Worm (Caenorhabditis elegans) whole organism, early embryonic: ENCODE data around the gene trp-1.

Experiments
- B0310.2 ChIP-seq: sonication (generic microtip); optimal IDR thresholded peaks from 2 replicates; lab custom pipeline; 2016; ENCODE audit warnings: mild to moderate bottlenecking, missing genetic modification characterization, missing compliant biosample characterization
- F13C5.2 ChIP-seq: sonication (generic microtip); optimal IDR thresholded peaks from 2 replicates; lab custom pipeline; 2017; ENCODE audit warnings: mild to moderate bottlenecking, missing genetic modification characterization, inconsistent platforms, missing compliant biosample characterization
- aly-1 ChIP-seq: sonication (generic microtip); optimal IDR thresholded peaks from 2 replicates; lab custom pipeline; 2016; ENCODE audit warnings: missing genetic modification characterization, missing compliant biosample characterization
- ama-1 ChIP-seq: fragments of 150-350 bp; optimal IDR thresholded peaks from 2 replicates; lab custom pipeline; 2014
- ceh-13 ChIP-seq: fragments of 200-800 bp; sonication (Bioruptor generic); optimal IDR thresholded peaks from 2 replicates; lab custom pipeline; 2018; ENCODE audit warnings: mild to moderate bottlenecking, missing genetic modification characterization, missing compliant biosample characterization
- ceh-36 ChIP-seq: sonication (generic microtip); optimal IDR thresholded peaks from 2 replicates; lab custom pipeline; 2016; ENCODE audit warnings: missing genetic modification characterization, inconsistent platforms, missing compliant biosample characterization
- ets-7 ChIP-seq: sonication (generic microtip); optimal IDR thresholded peaks from 2 replicates; lab custom pipeline; 2016; ENCODE audit warnings: missing genotype, missing genetic modification characterization, missing compliant biosample characterization
- flt-1 ChIP-seq: fragments of 200-800 bp; sonication (Bioruptor generic); IDR thresholded peaks from 2 replicates; pipeline ENCODE4 v1.3.6; 2022; ENCODE audit warnings: missing genetic modification characterization, missing compliant biosample characterization
- hmbx-1 ChIP-seq: sonication (generic microtip); optimal IDR thresholded peaks from 2 replicates; lab custom pipeline; 2016; ENCODE audit warnings: mild to moderate bottlenecking, missing genetic modification characterization, missing compliant biosample characterization
- hmg-4 ChIP-seq: fragments of 200-800 bp; sonication (Bioruptor generic); optimal IDR thresholded peaks from 2 replicates; lab custom pipeline; 2018; ENCODE audit warnings: mild to moderate bottlenecking, missing genetic modification characterization, missing compliant biosample characterization
- hnd-1 ChIP-seq: sonication (generic microtip); optimal IDR thresholded peaks from 2 replicates; lab custom pipeline; 2016; ENCODE audit warnings: missing genetic modification characterization, missing compliant biosample characterization
- pes-1 ChIP-seq: fragments of 200-800 bp; sonication (Bioruptor generic); IDR thresholded peaks from 2 replicates; pipeline ENCODE4 v1.3.6; 2022; ENCODE audit warnings: missing genetic modification reagents, missing genetic modification characterization, missing compliant biosample characterization
- scrt-1 ChIP-seq: fragments of 200-800 bp; sonication (Bioruptor generic); IDR thresholded peaks from 2 replicates; pipeline ENCODE4 v1.3.6; 2022; ENCODE audit warnings: missing genetic modification characterization, missing compliant biosample characterization
- sea-1 ChIP-seq: fragments of 200-800 bp; sonication (Bioruptor generic); conservative IDR thresholded peaks from 2 replicates; pipeline ENCODE4 v1.3.6; 2022; ENCODE audit warnings: missing genetic modification characterization, missing compliant biosample characterization
- tbx-11 ChIP-seq: fragments of 200-800 bp; sonication (Bioruptor generic); IDR thresholded peaks from 2 replicates; pipeline ENCODE4 v1.3.6; 2022; ENCODE audit warnings: missing genetic modification characterization, missing compliant biosample characterization
- tbx-37 ChIP-seq: fragments of 200-800 bp; sonication (Bioruptor generic); conservative IDR thresholded peaks from 2 replicates; pipeline ENCODE4 v1.3.6; 2022; ENCODE audit warnings: missing genetic modification reagents, missing genetic modification characterization, missing compliant biosample characterization
- tra-4 ChIP-seq: sonication (generic microtip); optimal IDR thresholded peaks from 2 replicates; lab custom pipeline; 2017; ENCODE audit warnings: missing genetic modification characterization, missing compliant biosample characterization

The trp-1 gene

ce11 chrIII:8529002-8529401 is 5.9 kb upstream of the trp-1 start:
- no peak for TF ChIP-seq hnd-1 (tag; lab: Kevin White, UChicago)
- TF ChIP-seq tbx-11, result no peak
- peak; percentile 84 for TF ChIP-seq ama-1 (lab: Kevin White, UChicago)

- TF ChIP-seq ceh-13, result no peak
- no peak for TF ChIP-seq sea-1
- TF ChIP-seq tra-4 (tag; lab: Kevin White, UChicago), result no peak
- TF ChIP-seq B0310.2 (tag; lab: Kevin White, UChicago), result no peak
- no peak for TF ChIP-seq hnd-1 (tag; lab: Kevin White, UChicago)
- TF ChIP-seq hmg-4, result no peak
- no peak for TF ChIP-seq F13C5.2 (tag; lab: Kevin White, UChicago)
- no peak for TF ChIP-seq ets-7 (tag; lab: Kevin White, UChicago)
- no peak for TF ChIP-seq aly-1 (tag; lab: Kevin White, UChicago)
- no peak for TF ChIP-seq pes-1
- no peak for TF ChIP-seq hmbx-1 (tag; lab: Kevin White, UChicago)
- TF ChIP-seq ceh-36 (tag; lab: Kevin White, UChicago), result no peak
Observed at ce11 chrIII:8529772-8530171, 5.2 kb upstream of the trp-1 start, which contains the start of gene ZC21.10. Gene ZC21.10, plus strand, starts transcription at chrIII:8530072.

DNA sequence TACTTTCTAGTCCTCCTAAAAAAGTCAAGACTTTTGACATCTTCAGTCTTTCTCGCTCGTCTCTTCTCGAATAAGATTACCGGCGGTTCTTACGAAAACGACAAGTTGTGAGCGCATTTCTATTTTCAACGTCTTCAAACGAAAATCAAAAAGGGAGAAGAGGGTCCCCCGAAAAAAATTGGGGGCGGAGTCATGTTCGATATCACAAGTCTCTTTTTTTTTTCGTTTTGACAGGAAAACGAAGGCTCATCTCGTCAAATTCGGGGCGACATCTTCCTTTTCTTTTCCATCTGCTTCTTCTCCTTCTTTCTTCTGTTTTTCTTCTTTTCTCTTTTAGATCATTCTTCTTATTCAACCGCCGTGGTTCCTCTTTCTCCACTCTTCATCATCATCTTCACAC is 1.0 kb upstream of the trp-1 start:
- no peak for TF ChIP-seq tbx-11
- TF ChIP-seq aly-1 (tag; lab: Kevin White, UChicago), result no peak

ce11 chrIII:8535445-8535844 is 514 bp downstream of the trp-1 start:
- no peak for TF ChIP-seq tra-4 (tag; lab: Kevin White, UChicago)
- no peak for TF ChIP-seq flt-1 (GFP tag; lab: Robert Waterston, UW)
- no peak for TF ChIP-seq ceh-36 (tag; lab: Kevin White, UChicago)
- no peak for TF ChIP-seq pes-1
- TF ChIP-seq hmbx-1 (tag; lab: Kevin White, UChicago), result no peak
- no peak for TF ChIP-seq tbx-11
- TF ChIP-seq ets-7 (tag; lab: Kevin White, UChicago), result no peak
- no peak for TF ChIP-seq sea-1
- no peak for TF ChIP-seq aly-1 (tag; lab: Kevin White, UChicago)
- TF ChIP-seq hmg-4, result no peak
- no peak for TF ChIP-seq B0310.2 (tag; lab: Kevin White, UChicago)
- no peak for TF ChIP-seq F13C5.2 (tag; lab: Kevin White, UChicago)

ce11 chrIII:8545515-8545914 is 10.6 kb downstream of the trp-1 start, which contains the start of gene ZC21.6:
Gene ZC21.6, minus strand, starts transcription at chrIII:8545615.
- TF ChIP-seq F13C5.2 (tag; lab: Kevin White, UChicago), result no peak
- no peak for TF ChIP-seq flt-1 (GFP tag; lab: Robert Waterston, UW)
- no peak for TF ChIP-seq ets-7 (tag; lab: Kevin White, UChicago)
- no peak for TF ChIP-seq scrt-1 (GFP tag; lab: Robert Waterston, UW)
- TF ChIP-seq aly-1 (tag; lab: Kevin White, UChicago), result no peak
- TF ChIP-seq tra-4 (tag; lab: Kevin White, UChicago), result no peak
- TF ChIP-seq hmg-4, result no peak
- no peak for TF ChIP-seq tbx-37 (GFP tag; lab: Robert Waterston, UW)
- TF ChIP-seq hnd-1 (tag; lab: Kevin White, UChicago), result no peak
- no peak for TF ChIP-seq sea-1
- no peak for TF ChIP-seq B0310.2 (tag; lab: Kevin White, UChicago)
- TF ChIP-seq ceh-13, result no peak
- TF ChIP-seq ceh-36 (tag; lab: Kevin White, UChicago), result no peak
- no peak for TF ChIP-seq hmbx-1 (tag; lab: Kevin White, UChicago)
- TF ChIP-seq pes-1, result no peak
- TF ChIP-seq tbx-11, result no peak
- no peak for TF ChIP-seq ama-1 (lab: Kevin White, UChicago)

- TF ChIP-seq flt-1 (GFP tag; lab: Robert Waterston, UW) (no peak), hmg-4 (no peak), pes-1 (no peak), hmbx-1 (tag; lab: Kevin White, UChicago) (no peak), ets-7 (tag; lab: Kevin White, UChicago) (no peak), aly-1 (tag; lab: Kevin White, UChicago) (no peak), B0310.2 (tag; lab: Kevin White, UChicago) (no peak), ceh-13 (no peak), F13C5.2 (tag; lab: Kevin White, UChicago) (no peak), ceh-36 (tag; lab: Kevin White, UChicago) (no peak), hnd-1 (tag; lab: Kevin White, UChicago) (no peak), scrt-1 (GFP tag; lab: Robert Waterston, UW) (no peak), tra-4 (tag; lab: Kevin White, UChicago) (no peak), sea-1 (no peak)
Observed at ce11 chrIII:8551705-8552104, 16.8 kb downstream of the trp-1 start.

DNA sequence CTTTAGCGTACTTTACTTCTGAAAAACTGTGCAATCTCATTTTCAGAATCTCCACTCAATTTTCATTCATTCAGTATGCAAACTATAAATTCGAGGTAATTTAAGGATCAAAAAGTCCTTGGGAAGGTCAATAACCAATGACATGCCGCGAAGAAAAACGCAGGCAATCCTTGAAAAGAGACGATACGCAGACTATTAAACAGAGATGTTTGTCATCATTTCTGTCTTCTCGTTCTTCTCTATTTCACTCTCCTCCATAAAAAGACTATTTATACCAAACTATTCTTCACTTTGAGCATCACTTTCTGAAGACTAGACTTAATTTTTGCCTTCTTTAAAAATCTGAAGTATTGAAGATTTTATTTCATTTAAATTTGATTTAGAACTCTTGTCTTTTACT is 17.2 kb downstream of the trp-1 start, which contains the start of gene C02D5.4:
TSS of gene C02D5.4 (plus strand) at position 41 of the 400 bp plus-strand sequence.
- TF ChIP-seq hnd-1 (tag; lab: Kevin White, UChicago) (no peak), tra-4 (tag; lab: Kevin White, UChicago) (no peak), ceh-13 (no peak), ets-7 (tag; lab: Kevin White, UChicago) (no peak), flt-1 (GFP tag; lab: Robert Waterston, UW) (no peak), ama-1 (lab: Kevin White, UChicago) (no peak), scrt-1 (GFP tag; lab: Robert Waterston, UW) (no peak), F13C5.2 (tag; lab: Kevin White, UChicago) (no peak), hmbx-1 (tag; lab: Kevin White, UChicago) (no peak), ceh-36 (tag; lab: Kevin White, UChicago) (no peak), B0310.2 (tag; lab: Kevin White, UChicago) (no peak), pes-1 (no peak), sea-1 (no peak), aly-1 (tag; lab: Kevin White, UChicago) (no peak), tbx-37 (GFP tag; lab: Robert Waterston, UW) (no peak), hmg-4 (no peak), tbx-11 (no peak)

DNA sequence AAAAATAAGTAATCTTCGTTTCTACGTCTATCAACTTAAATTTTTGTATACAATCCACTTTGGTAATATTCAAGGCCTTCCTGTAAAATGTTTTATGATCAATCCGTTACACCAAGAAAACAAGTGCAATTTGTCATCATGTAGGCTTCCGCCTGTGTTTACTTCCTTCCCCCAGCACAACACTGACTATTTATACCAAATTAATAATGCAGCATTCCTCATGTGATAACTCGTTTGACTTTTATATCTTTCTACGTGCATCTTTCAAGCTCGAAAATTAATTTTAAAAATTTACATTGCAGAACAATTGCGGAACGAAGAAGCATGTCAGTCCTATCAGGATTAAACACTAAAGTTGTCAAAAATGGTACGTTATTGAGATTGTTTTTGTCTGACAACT is 19.5 kb downstream of the trp-1 start, which contains the start of gene gsto-2:
TSS of gene gsto-2 (plus strand) at position 301 of the 400 bp plus-strand sequence.
- TF ChIP-seq ama-1 (lab: Kevin White, UChicago) (no peak), aly-1 (tag; lab: Kevin White, UChicago) (no peak), hnd-1 (tag; lab: Kevin White, UChicago) (no peak), ets-7 (tag; lab: Kevin White, UChicago) (no peak), F13C5.2 (tag; lab: Kevin White, UChicago) (no peak), hmbx-1 (tag; lab: Kevin White, UChicago) (no peak), ceh-36 (tag; lab: Kevin White, UChicago) (no peak), ceh-13 (no peak), pes-1 (no peak), tra-4 (tag; lab: Kevin White, UChicago) (no peak), scrt-1 (GFP tag; lab: Robert Waterston, UW) (no peak), sea-1 (no peak), tbx-37 (GFP tag; lab: Robert Waterston, UW) (no peak), hmg-4 (no peak), B0310.2 (tag; lab: Kevin White, UChicago) (no peak)
